Fruit fly (Drosophila melanogaster) whole organism, embryonic: ENCODE data around the gene GAPcenA.

ENCODE experiments used
- BtbVII ChIP-seq: fragments of 200-800 bp; sonication (Bioruptor generic); optimal IDR thresholded peaks from 3 replicates; lab custom pipeline; 2017; ENCODE audit warnings: missing biosample characterization, mild to moderate bottlenecking, missing genetic modification characterization
- CG17912 ChIP-seq: fragments of 200-800 bp; sonication (Bioruptor generic); optimal IDR thresholded peaks from 2 replicates; lab custom pipeline; 2018; ENCODE audit warnings: missing biosample characterization, mild to moderate bottlenecking, missing genetic modification characterization
- CG3407 ChIP-seq: fragments of 200-800 bp; sonication (Bioruptor generic); optimal IDR thresholded peaks from 2 replicates; lab custom pipeline; 2018; ENCODE audit warnings: missing biosample characterization, mild to moderate bottlenecking, missing genetic modification characterization
- CkIIα-i1 ChIP-seq: fragments of 200-800 bp; sonication (Bioruptor generic); IDR thresholded peaks from 2 replicates; pipeline ENCODE4 v1.3.6; 2022; ENCODE audit warnings: missing biosample characterization, missing genetic modification characterization
- Doc2 ChIP-seq: fragments of 200-800 bp; sonication (Bioruptor generic); IDR thresholded peaks from 2 replicates; pipeline ENCODE4 v1.3.6; 2022; ENCODE audit warnings: missing biosample characterization, missing genetic modification characterization
- Hr78 ChIP-seq, 2 experiments: fragments of 200-800 bp in 1 of 2; fragments of >200 bp in 1 of 2; sonication (Bioruptor generic) in 1 of 2; optimal IDR thresholded peaks; 2 replicates each; lab custom pipeline; 2017 to 2019; ENCODE audit warnings: missing biosample characterization in 2 of 2, missing genetic modification characterization in 2 of 2, mild to moderate bottlenecking in 1 of 2, moderate library complexity in 1 of 2
- Rx ChIP-seq: fragments of 200-800 bp; sonication (Bioruptor generic); IDR thresholded peaks from 2 replicates; pipeline ENCODE4 v1.3.6; 2022; ENCODE audit warnings: missing biosample characterization, missing genetic modification characterization
- bsh ChIP-seq, 2 experiments: fragments of 200-800 bp; sonication (Bioruptor generic); optimal IDR thresholded peaks; 2 replicates each; lab custom pipeline; 2017 to 2018; ENCODE audit warnings: mild to moderate bottlenecking in 2 of 2, missing biosample characterization in 2 of 2, missing genetic modification characterization in 2 of 2, moderate library complexity in 1 of 2
- fd3F ChIP-seq: fragments of 200-800 bp; sonication (Bioruptor generic); optimal IDR thresholded peaks from 2 replicates; lab custom pipeline; 2018; ENCODE audit warnings: missing biosample characterization, mild to moderate bottlenecking, missing genetic modification characterization, moderate library complexity

- no peak for TF ChIP-seq Rx (GFP tag; lab: Robert Waterston, UW)
- TF ChIP-seq fd3F: no peak
- TF ChIP-seq Doc2 (GFP tag; lab: Robert Waterston, UW): no peak
- no peak for TF ChIP-seq CG17912 (GFP tag; lab: Kevin White, UChicago)
- peak in 1 of 2 experiments; percentile 45 for TF ChIP-seq bsh (GFP tag; optimal IDR thresholded peaks at IDR 0.05; lab: Kevin White, UChicago)
- TF ChIP-seq BtbVII: no peak
- TF ChIP-seq CkIIα-i1 (GFP tag; lab: Robert Waterston, UW): no peak
- no peak for TF ChIP-seq Hr78 (GFP tag; optimal IDR thresholded peaks at IDR 0.05; lab: Kevin White, UChicago)
- no peak for TF ChIP-seq CG3407 (GFP tag; lab: Kevin White, UChicago)
These were observed 52.5 kb downstream of the GAPcenA start for dm6 chr3L:8398763-8399445.
